Worm (Caenorhabditis elegans) whole organism, young adult: ENCODE measurements around the gene F18A11.5.
"Not testable (repeated sequence)": the region's sequence is repeated elsewhere in the genome, so short reads cannot be mapped to it uniquely, and the experiment has no call there.

Experiments used
- B0019.2 ChIP-seq: fragments of 200-800 bp; sonication (Bioruptor generic); conservative IDR thresholded peaks from 2 replicates; pipeline ENCODE4 v1.3.6; 2022; ENCODE audit warnings: missing genetic modification reagents, missing genetic modification characterization, missing compliant biosample characterization
- D2030.7 ChIP-seq: fragments of 200-800 bp; sonication (Bioruptor generic); IDR thresholded peaks from 2 replicates; pipeline ENCODE4 v1.3.6; 2022; ENCODE audit warnings: missing genetic modification reagents, missing genetic modification characterization, missing compliant biosample characterization
- F22D6.2 ChIP-seq: sonication (generic microtip); optimal IDR thresholded peaks from 2 replicates; lab custom pipeline; 2016; ENCODE audit warnings: mild to moderate bottlenecking, missing genetic modification characterization, missing compliant biosample characterization
- F33H1.4 ChIP-seq: fragments of 200-800 bp; sonication (Bioruptor generic); IDR thresholded peaks from 2 replicates; pipeline ENCODE4 v1.3.6; 2022; ENCODE audit warnings: missing genetic modification reagents, missing genetic modification characterization, missing compliant biosample characterization
- F52B5.7 ChIP-seq: sonication (generic microtip); optimal IDR thresholded peaks from 2 replicates; lab custom pipeline; 2016; ENCODE audit warnings: mild to moderate bottlenecking, missing genetic modification characterization, missing compliant biosample characterization
- F57C9.4 ChIP-seq: sonication (generic microtip); optimal IDR thresholded peaks from 2 replicates; lab custom pipeline; 2017; ENCODE audit warnings: mild to moderate bottlenecking, missing genetic modification characterization, missing compliant biosample characterization
- T07F8.4 ChIP-seq: sonication (generic microtip); optimal IDR thresholded peaks from 2 replicates; lab custom pipeline; 2016; ENCODE audit warnings: mild to moderate bottlenecking, missing genetic modification characterization, moderate library complexity, missing compliant biosample characterization
- attf-5 ChIP-seq: fragments of 200-800 bp; sonication (Bioruptor generic); optimal IDR thresholded peaks from 2 replicates; lab custom pipeline; 2018; ENCODE audit warnings: mild to moderate bottlenecking, missing genetic modification characterization, missing compliant biosample characterization
- ceh-58 ChIP-seq: fragments of 200-800 bp; sonication (Bioruptor generic); IDR thresholded peaks from 2 replicates; pipeline ENCODE4 v1.3.6; 2022; ENCODE audit warnings: missing genetic modification characterization, missing compliant biosample characterization
- ceh-91 ChIP-seq: fragments of 200-800 bp; sonication (Bioruptor generic); IDR thresholded peaks from 2 replicates; pipeline ENCODE4 v1.3.6; 2022; ENCODE audit warnings: missing genetic modification reagents, missing genetic modification characterization, missing compliant biosample characterization
- dox-1 ChIP-seq: fragments of 200-800 bp; sonication (Bioruptor generic); IDR thresholded peaks from 2 replicates; pipeline ENCODE4 v1.3.6; 2022; ENCODE audit warnings: missing genetic modification reagents, missing genetic modification characterization, missing compliant biosample characterization
- efl-1 ChIP-seq: fragments of 150-350 bp; optimal IDR thresholded peaks from 2 replicates; lab custom pipeline; 2014; ENCODE audit warnings: missing biosample characterization, missing genetic modification reagents, missing genetic modification characterization
- egl-18 ChIP-seq: fragments of 200-800 bp; sonication (Bioruptor generic); IDR thresholded peaks from 2 replicates; pipeline ENCODE4 v1.3.6; 2022; ENCODE audit warnings: missing genetic modification reagents, missing genetic modification characterization, missing compliant biosample characterization
- gei-17 ChIP-seq: fragments of 200-800 bp; sonication (Bioruptor generic); optimal IDR thresholded peaks from 2 replicates; lab custom pipeline; 2018; ENCODE audit warnings: mild to moderate bottlenecking, missing genetic modification characterization, missing compliant biosample characterization
- hmg-1.2 ChIP-seq: fragments of 200-800 bp; sonication (Bioruptor generic); IDR thresholded peaks from 2 replicates; pipeline ENCODE4 v1.3.6; 2022; ENCODE audit warnings: missing genetic modification reagents, missing genetic modification characterization, missing compliant biosample characterization
- hsf-1 ChIP-seq: fragments of 200-800 bp; sonication (Bioruptor generic); IDR thresholded peaks from 2 replicates; pipeline ENCODE4 v1.3.6; 2022; ENCODE audit warnings: missing genetic modification reagents, missing genetic modification characterization, missing compliant biosample characterization
- lag-1 ChIP-seq: fragments of 200-800 bp; sonication (Bioruptor generic); IDR thresholded peaks from 2 replicates; pipeline ENCODE4 v1.3.6; 2022; ENCODE audit warnings: missing genetic modification reagents, missing genetic modification characterization, missing compliant biosample characterization
- let-607 ChIP-seq, 2 experiments: fragments of 200-800 bp in 1 of 2; sonication (Bioruptor generic) in 1 of 2; sonication (generic microtip) in 1 of 2; optimal IDR thresholded peaks; 2 replicates each; lab custom pipeline; 2016 to 2018; ENCODE audit warnings: mild to moderate bottlenecking in 2 of 2, missing compliant biosample characterization in 2 of 2, missing genetic modification characterization in 2 of 2, moderate library complexity in 2 of 2, missing genotype in 1 of 2
- lin-40 ChIP-seq: sonication (generic microtip); optimal IDR thresholded peaks from 2 replicates; lab custom pipeline; 2016; ENCODE audit warnings: missing genetic modification characterization, mild to moderate bottlenecking, missing compliant biosample characterization, missing genotype, missing genetic modification reagents
- lsl-1 ChIP-seq: fragments of 200-800 bp; sonication (Bioruptor generic); optimal IDR thresholded peaks from 2 replicates; lab custom pipeline; 2018; ENCODE audit warnings: mild to moderate bottlenecking, missing genetic modification characterization, moderate library complexity, missing compliant biosample characterization
- madf-3 ChIP-seq: fragments of 200-800 bp; sonication (Bioruptor generic); IDR thresholded peaks from 2 replicates; pipeline ENCODE4 v1.3.6; 2022; ENCODE audit warnings: missing genetic modification reagents, missing genetic modification characterization, missing compliant biosample characterization
- madf-6 ChIP-seq: fragments of 200-800 bp; sonication (Bioruptor generic); IDR thresholded peaks from 2 replicates; pipeline ENCODE4 v1.3.6; 2022; ENCODE audit warnings: missing genetic modification reagents, missing genetic modification characterization, missing compliant biosample characterization
- madf-8 ChIP-seq: fragments of 200-800 bp; sonication (Bioruptor generic); conservative IDR thresholded peaks from 2 replicates; pipeline ENCODE4 v1.3.6; 2022; ENCODE audit warnings: missing genetic modification reagents, missing genetic modification characterization, missing compliant biosample characterization
- mcd-1 ChIP-seq: fragments of 200-800 bp; sonication (Bioruptor generic); IDR thresholded peaks from 2 replicates; pipeline ENCODE4 v1.3.6; 2022; ENCODE audit warnings: missing genetic modification reagents, missing genetic modification characterization, missing compliant biosample characterization
- mxl-1 ChIP-seq: sonication (generic microtip); optimal IDR thresholded peaks from 2 replicates; lab custom pipeline; 2016; ENCODE audit warnings: missing genetic modification characterization, missing compliant biosample characterization
- nfyb-1 ChIP-seq: fragments of 200-800 bp; sonication (Bioruptor generic); IDR thresholded peaks from 2 replicates; pipeline ENCODE4 v1.3.6; 2022; ENCODE audit warnings: missing genetic modification reagents, missing genetic modification characterization, missing compliant biosample characterization
- nhr-27 ChIP-seq: fragments of 200-800 bp; sonication (Bioruptor generic); optimal IDR thresholded peaks from 2 replicates; lab custom pipeline; 2018; ENCODE audit warnings: mild to moderate bottlenecking, missing genetic modification characterization, moderate library complexity, missing compliant biosample characterization
- nhr-80 ChIP-seq: sonication (generic microtip); optimal IDR thresholded peaks from 2 replicates; lab custom pipeline; 2016; ENCODE audit warnings: missing genetic modification characterization, missing compliant biosample characterization
- rcor-1 ChIP-seq: fragments of 200-800 bp; sonication (Bioruptor generic); IDR thresholded peaks from 2 replicates; pipeline ENCODE4 v1.3.6; 2022; ENCODE audit warnings: missing genetic modification reagents, missing genetic modification characterization, missing compliant biosample characterization
- sdz-38 ChIP-seq: sonication (generic microtip); optimal IDR thresholded peaks from 2 replicates; lab custom pipeline; 2016; ENCODE audit warnings: missing genotype, missing genetic modification characterization, missing compliant biosample characterization
- snpc-1.1 ChIP-seq: sonication (generic microtip); optimal IDR thresholded peaks from 2 replicates; lab custom pipeline; 2017; ENCODE audit warnings: missing genetic modification characterization, mild to moderate bottlenecking, missing compliant biosample characterization, antibody characterized with exemption, moderate library complexity, missing genotype, missing genetic modification reagents; ENCODE audit not compliant: insufficient read depth
- sptf-2 ChIP-seq: fragments of 200-800 bp; sonication (Bioruptor generic); optimal IDR thresholded peaks from 2 replicates; lab custom pipeline; 2018; ENCODE audit warnings: mild to moderate bottlenecking, missing genetic modification characterization, missing compliant biosample characterization
- xnd-1 ChIP-seq: sonication (generic microtip); optimal IDR thresholded peaks from 2 replicates; lab custom pipeline; 2016; ENCODE audit warnings: missing genotype, missing genetic modification reagents, missing genetic modification characterization, missing compliant biosample characterization
- ztf-28 ChIP-seq: fragments of 200-800 bp; sonication (Bioruptor generic); IDR thresholded peaks from 2 replicates; pipeline ENCODE4 v1.3.6; 2022; ENCODE audit warnings: missing genetic modification reagents, missing genetic modification characterization, missing compliant biosample characterization

F18A11.5 gene

ce11 chrII:13047609-13048008 lies 33.5 kb upstream of the F18A11.5 start, which contains the start of gene F42G4.2:
Gene F42G4.2 (plus strand): TSS chrII:13047909.
- TF ChIP-seq lag-1 (GFP tag; lab: Robert Waterston, UW); attf-5 (GFP tag; lab: Kevin White, UChicago); F52B5.7: not testable (repeated sequence)

DNA sequence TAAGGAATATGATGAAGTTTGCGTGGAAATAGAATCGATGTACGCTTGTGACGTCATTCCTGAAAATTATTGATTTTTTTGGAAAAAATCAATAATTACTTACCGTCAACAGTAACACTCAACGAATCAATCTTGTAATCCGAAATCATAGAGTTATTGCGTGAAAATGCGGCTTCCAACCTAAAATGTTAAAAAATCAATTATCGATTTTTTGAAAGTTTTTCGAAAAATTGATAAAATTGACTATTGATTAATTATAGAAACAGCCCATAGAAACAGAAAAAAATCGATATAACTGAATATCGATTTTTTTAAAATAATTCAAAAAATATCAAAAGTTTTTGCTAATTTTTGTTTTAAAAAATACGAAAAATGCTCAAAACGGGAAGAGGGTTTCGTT lies 33.0 kb upstream of the F18A11.5 start, which contains the start of gene F42G4.7:
Gene F42G4.7, minus strand, starts transcription at position 185 of the 400 bp plus-strand sequence.
- not testable (repeated sequence) for TF ChIP-seq F22D6.2 (tag; lab: Kevin White, UChicago); snpc-1.1; lin-40 (tag; lab: Kevin White, UChicago)
- TF ChIP-seq, all 124 proteins: peak for 0; not testable (repeated sequence) for 124

- peak; percentile 21; the same call in 1 of the 2 replicates for TF ChIP-seq rcor-1
- TF ChIP-seq madf-3 (GFP tag; lab: Robert Waterston, UW), result 0 out of 2 replicates have a peak, but pooled peaks have one; percentile 41
- TF ChIP-seq madf-6, result peak; percentile 97
- peak; percentile 67 for TF ChIP-seq xnd-1 (tag; lab: Kevin White, UChicago)
- TF ChIP-seq ztf-28, result 0 out of 2 replicates have a peak, but pooled peaks have one; percentile 68
- TF ChIP-seq lsl-1 (GFP tag; lab: Kevin White, UChicago), result peak; percentile 79
- peak; percentile 21; the same call in 1 of the 2 replicates for TF ChIP-seq hmg-1.2 (GFP tag; lab: Robert Waterston, UW)
- TF ChIP-seq dox-1 (GFP tag; lab: Robert Waterston, UW), result peak; percentile 56; the same call in 1 of the 2 replicates
- peak; percentile 89 for TF ChIP-seq ceh-91 (GFP tag; lab: Robert Waterston, UW)
- peak; percentile 73 for TF ChIP-seq hsf-1 (GFP tag; lab: Robert Waterston, UW)
- TF ChIP-seq D2030.7, result peak; percentile 81
- 0 out of 2 replicates have a peak, but pooled peaks have one; percentile 31 for TF ChIP-seq B0019.2 (GFP tag; lab: Robert Waterston, UW)
- peak; percentile 90 for TF ChIP-seq F33H1.4 (GFP tag; lab: Robert Waterston, UW)
- peak; percentile 10; the same call in 1 of the 2 replicates for TF ChIP-seq nfyb-1 (GFP tag; lab: Robert Waterston, UW)
- peak; percentile 87 for TF ChIP-seq madf-8 (GFP tag; lab: Robert Waterston, UW)
- TF ChIP-seq mcd-1 (GFP tag; lab: Robert Waterston, UW), result 0 out of 2 replicates have a peak, but pooled peaks have one; percentile 10
These were observed 29.5 kb upstream of the F18A11.5 start, which contains the start of gene puf-6 for ce11 chrII:13043433-13044054. Gene puf-6 (minus strand): TSS chrII:13043445.

ce11 chrII:13039141-13039540 lies 25.1 kb upstream of the F18A11.5 start:
- TF ChIP-seq mcd-1 (GFP tag; lab: Robert Waterston, UW) (peak; percentile 57; the same call in 1 of the 2 replicates), madf-6 (peak; percentile 24; the same call in 1 of the 2 replicates)

DNA sequence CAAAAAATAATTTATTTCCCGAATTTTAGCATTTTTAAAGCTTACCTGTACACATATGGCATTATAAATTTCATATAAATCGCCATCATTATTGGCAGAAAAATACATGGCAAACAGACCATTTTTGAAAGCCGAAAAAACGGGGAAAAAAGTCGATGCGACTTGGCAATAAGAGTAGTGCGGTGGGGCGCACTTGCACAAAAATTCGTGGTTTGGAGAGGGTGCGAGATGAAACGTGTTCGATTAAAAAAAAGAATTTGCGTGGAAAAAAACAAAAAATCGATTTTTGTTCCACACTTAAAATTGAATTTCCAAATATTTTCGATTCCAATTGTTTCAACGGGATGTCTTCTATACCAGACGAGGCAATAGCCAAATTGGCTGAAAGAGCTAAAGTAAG lies 22.6 kb upstream of the F18A11.5 start, which contains the start of gene F18A11.3:
Gene F18A11.3, minus strand, starts transcription at position 125 of the 400 bp plus-strand sequence.
- TF ChIP-seq efl-1, result no peak
- no peak for TF ChIP-seq sdz-38
- no peak for TF ChIP-seq T07F8.4 (tag; lab: Kevin White, UChicago)
- TF ChIP-seq mxl-1, result no peak
- TF ChIP-seq attf-5 (GFP tag; lab: Kevin White, UChicago), result peak; percentile 40
- no peak for TF ChIP-seq nhr-27 (tag; lab: Kevin White, UChicago)
- no peak for TF ChIP-seq gei-17 (GFP tag; lab: Kevin White, UChicago)
- TF ChIP-seq egl-18 (GFP tag; lab: Robert Waterston, UW), result no peak
- TF ChIP-seq ceh-58, result no peak
- TF ChIP-seq F57C9.4 (tag; lab: Kevin White, UChicago), result no peak
- TF ChIP-seq let-607 (tag; optimal IDR thresholded peaks at IDR 0.05; lab: Kevin White, UChicago), result peak; percentile 70 to 90
- peak; percentile 80 for TF ChIP-seq mcd-1 (GFP tag; lab: Robert Waterston, UW)
- no peak for TF ChIP-seq sptf-2 (GFP tag; lab: Kevin White, UChicago)
- TF ChIP-seq nhr-80 (tag; lab: Kevin White, UChicago), result peak; percentile 11
- TF ChIP-seq, all 124 proteins: peak for 4
